Worm (Caenorhabditis elegans) whole organism, L4 larva: ENCODE data around the gene C48D5.3.

Source experiments
- R02D3.7 ChIP-seq: fragments of 150-350 bp; sonication (generic microtip); optimal IDR thresholded peaks from 3 replicates; lab custom pipeline; 2014; ENCODE audit warnings: missing biosample characterization, missing genetic modification characterization
- ama-1 ChIP-seq: fragments of 150-350 bp; optimal IDR thresholded peaks from 2 replicates; lab custom pipeline; 2014; ENCODE audit warnings: inconsistent platforms, mixed read lengths
- nhr-11 ChIP-seq: fragments of 150-350 bp; optimal IDR thresholded peaks from 2 replicates; lab custom pipeline; 2014; ENCODE audit warnings: missing biosample characterization, missing genetic modification characterization
- unc-39 ChIP-seq: sonication (generic microtip); optimal IDR thresholded peaks from 2 replicates; lab custom pipeline; 2017; ENCODE audit warnings: missing biosample characterization, missing genetic modification characterization

DNA sequence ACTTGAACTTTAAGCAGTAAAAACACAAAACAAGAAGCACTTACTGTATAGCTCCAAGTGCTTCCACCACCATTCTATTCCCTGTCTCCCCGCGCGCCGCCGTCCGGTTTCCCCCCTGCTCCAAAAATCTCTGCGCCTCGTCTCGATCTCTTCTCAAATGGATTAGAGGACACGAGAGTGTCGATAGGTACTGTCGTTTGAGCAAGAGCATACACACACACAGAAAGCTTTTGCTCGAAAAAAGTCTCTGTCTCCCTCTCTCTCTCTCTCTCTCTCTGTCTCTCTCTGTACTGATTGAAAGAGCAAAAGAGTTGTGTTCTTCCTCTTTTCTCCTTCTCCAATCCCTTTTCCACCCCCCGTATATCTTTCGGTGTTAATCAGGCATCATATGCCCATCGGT lies 24.1 kb upstream of the C48D5.3 start:
- TF ChIP-seq unc-39 (no peak), nhr-11 (no peak), R02D3.7 (tag; lab: Kevin White, UChicago) (no peak), ama-1 (lab: Kevin White, UChicago) (no peak)
